Fruit fly (Drosophila melanogaster) whole organism, prepupa: ENCODE measurements around the gene Vps2.

Source experiments
- CG11762 ChIP-seq: fragments of 200-800 bp; sonication (Bioruptor generic); optimal IDR thresholded peaks from 3 replicates; lab custom pipeline; 2016; ENCODE audit warnings: missing biosample characterization, missing genetic modification characterization; ENCODE audit not compliant: insufficient read depth
- CG15336 ChIP-seq: fragments of 200-800 bp; sonication (Bioruptor generic); IDR thresholded peaks from 2 replicates; pipeline ENCODE4 v1.3.6; 2022; ENCODE audit warnings: missing biosample characterization, missing genetic modification characterization
- CG1621 ChIP-seq: fragments of 200-800 bp; sonication (Bioruptor generic); optimal IDR thresholded peaks from 3 replicates; lab custom pipeline; 2018; ENCODE audit warnings: missing biosample characterization, mild to moderate bottlenecking, missing genetic modification characterization
- CG3032 ChIP-seq: fragments of 200-800 bp; optimal IDR thresholded peaks from 2 replicates; lab custom pipeline; 2019; ENCODE audit warnings: missing biosample characterization, mild to moderate bottlenecking, missing genetic modification characterization, moderate library complexity
- CG32006 ChIP-seq: fragments of 200-800 bp; sonication (Bioruptor generic); optimal IDR thresholded peaks from 3 replicates; lab custom pipeline; 2017; ENCODE audit warnings: missing biosample characterization, mild to moderate bottlenecking, missing genetic modification characterization
- CG3919 ChIP-seq: fragments of 200-800 bp; sonication (Bioruptor generic); optimal IDR thresholded peaks from 3 replicates; lab custom pipeline; 2016; ENCODE audit warnings: missing biosample characterization, missing genetic modification characterization
- CG4318 ChIP-seq: fragments of 200-800 bp; sonication (Bioruptor generic); optimal IDR thresholded peaks from 3 replicates; lab custom pipeline; 2017; ENCODE audit warnings: missing biosample characterization, mild to moderate bottlenecking, missing genetic modification characterization
- CG6163 ChIP-seq: fragments of 200-800 bp; sonication (Bioruptor generic); IDR thresholded peaks from 3 replicates; pipeline ENCODE4 v1.3.6; 2022; ENCODE audit warnings: missing biosample characterization, missing genetic modification characterization
- CG6792 ChIP-seq: fragments of 200-800 bp; sonication (Bioruptor generic); optimal IDR thresholded peaks from 3 replicates; lab custom pipeline; 2016; ENCODE audit warnings: missing biosample characterization, missing genetic modification characterization
- CG6808 ChIP-seq: fragments of 200-800 bp; sonication (Bioruptor generic); optimal IDR thresholded peaks from 3 replicates; lab custom pipeline; 2017; ENCODE audit warnings: missing biosample characterization, missing genetic modification characterization, mild to moderate bottlenecking, moderate library complexity, missing genetic modification reagents
- CG6854 ChIP-seq: fragments of 200-800 bp; sonication (Bioruptor generic); optimal IDR thresholded peaks from 2 replicates; lab custom pipeline; 2017; ENCODE audit warnings: missing biosample characterization, mild to moderate bottlenecking, missing genetic modification characterization
- CG7368 ChIP-seq: fragments of 200-800 bp; sonication (Bioruptor generic); optimal IDR thresholded peaks from 3 replicates; lab custom pipeline; 2016; ENCODE audit warnings: missing biosample characterization, missing genetic modification characterization
- CG8119 ChIP-seq: fragments of 200-800 bp; sonication (Bioruptor generic); IDR thresholded peaks from 3 replicates; pipeline ENCODE4 v1.3.6; 2022; ENCODE audit warnings: missing biosample characterization, missing genetic modification characterization
- CG8319 ChIP-seq: fragments of 200-800 bp; sonication (Bioruptor generic); optimal IDR thresholded peaks from 3 replicates; lab custom pipeline; 2016; ENCODE audit warnings: missing biosample characterization, missing genetic modification characterization
- CG8632 ChIP-seq: fragments of 200-800 bp; sonication (Bioruptor generic); optimal IDR thresholded peaks from 3 replicates; lab custom pipeline; 2016; ENCODE audit warnings: missing biosample characterization, missing genetic modification characterization
- CG9139 ChIP-seq: fragments of 200-800 bp; sonication (Bioruptor generic); optimal IDR thresholded peaks from 3 replicates; lab custom pipeline; 2017; ENCODE audit warnings: missing biosample characterization, mild to moderate bottlenecking, missing genetic modification characterization
- Eip75B ChIP-seq: fragments of 200-800 bp; sonication (Bioruptor generic); optimal IDR thresholded peaks from 3 replicates; lab custom pipeline; 2016; ENCODE audit warnings: missing biosample characterization, missing genetic modification characterization
- Eip78C ChIP-seq: fragments of 200-800 bp; sonication (Bioruptor generic); peaks from one replicate; lab custom pipeline; 2016; ENCODE audit warnings: missing biosample characterization, missing genetic modification characterization
- Ets21C ChIP-seq: fragments of 200-800 bp; sonication (Bioruptor generic); optimal IDR thresholded peaks from 3 replicates; lab custom pipeline; 2016; ENCODE audit warnings: missing biosample characterization, missing genetic modification characterization
- Ets96B ChIP-seq: fragments of 200-800 bp; optimal IDR thresholded peaks from 2 replicates; lab custom pipeline; 2019; ENCODE audit warnings: missing biosample characterization, mild to moderate bottlenecking, missing genetic modification characterization, moderate library complexity
- Gug ChIP-seq: fragments of 200-800 bp; sonication (Bioruptor generic); IDR thresholded peaks from 2 replicates; pipeline ENCODE4 v1.3.6; 2022; ENCODE audit warnings: missing biosample characterization, missing genetic modification characterization
- Hr39 ChIP-seq: fragments of 200-800 bp; sonication (Bioruptor generic); optimal IDR thresholded peaks from 2 replicates; lab custom pipeline; 2016; ENCODE audit warnings: missing biosample characterization, missing genetic modification characterization
- Hr4 ChIP-seq: fragments of 200-800 bp; sonication (Bioruptor generic); optimal IDR thresholded peaks from 3 replicates; lab custom pipeline; 2016; ENCODE audit warnings: missing biosample characterization, missing genetic modification characterization
- Lpt ChIP-seq: fragments of 200-800 bp; sonication (Bioruptor generic); optimal IDR thresholded peaks from 3 replicates; lab custom pipeline; 2016; ENCODE audit warnings: missing biosample characterization, missing genetic modification characterization
- OdsH ChIP-seq: fragments of 200-800 bp; sonication (Bioruptor generic); optimal IDR thresholded peaks from 3 replicates; lab custom pipeline; 2016; ENCODE audit warnings: missing biosample characterization, missing genetic modification characterization
- Sox14 ChIP-seq: fragments of 200-800 bp; sonication (Bioruptor generic); optimal IDR thresholded peaks from 3 replicates; lab custom pipeline; 2016; ENCODE audit warnings: missing biosample characterization, missing genetic modification characterization
- achi ChIP-seq: fragments of 200-800 bp; sonication (Bioruptor generic); optimal IDR thresholded peaks from 3 replicates; lab custom pipeline; 2016; ENCODE audit warnings: missing biosample characterization, missing genetic modification characterization
- acj6 ChIP-seq: fragments of 200-800 bp; sonication (Bioruptor generic); optimal IDR thresholded peaks from 3 replicates; lab custom pipeline; 2016; ENCODE audit warnings: missing biosample characterization, missing genetic modification characterization
- dsx ChIP-seq: fragments of 200-800 bp; optimal IDR thresholded peaks from 3 replicates; lab custom pipeline; 2019; ENCODE audit warnings: missing biosample characterization, mild to moderate bottlenecking, missing genetic modification characterization, moderate library complexity; ENCODE audit not compliant: poor library complexity, severe bottlenecking
- eg ChIP-seq: fragments of 200-800 bp; sonication (Bioruptor generic); IDR thresholded peaks from 3 replicates; pipeline ENCODE4 v1.3.6; 2022; ENCODE audit warnings: missing biosample characterization, missing genetic modification characterization
- esn ChIP-seq: fragments of 200-800 bp; sonication (Bioruptor generic); optimal IDR thresholded peaks from 2 replicates; lab custom pipeline; 2016; ENCODE audit warnings: missing biosample characterization, mild to moderate bottlenecking, missing genetic modification characterization, moderate library complexity
- fd85E ChIP-seq: fragments of 200-800 bp; sonication (Bioruptor generic); optimal IDR thresholded peaks from 3 replicates; lab custom pipeline; 2016; ENCODE audit warnings: missing biosample characterization, missing genetic modification characterization
- fkh ChIP-seq: fragments of 200-800 bp; sonication (Bioruptor generic); optimal IDR thresholded peaks from 3 replicates; lab custom pipeline; 2017; ENCODE audit warnings: missing biosample characterization, mild to moderate bottlenecking, missing genetic modification characterization, moderate library complexity
- lz ChIP-seq: fragments of 200-800 bp; sonication (Bioruptor generic); optimal IDR thresholded peaks from 3 replicates; lab custom pipeline; 2016; ENCODE audit warnings: missing biosample characterization, missing genetic modification characterization
- net ChIP-seq: fragments of 200-800 bp; sonication (Bioruptor generic); optimal IDR thresholded peaks from 3 replicates; lab custom pipeline; 2016; ENCODE audit warnings: missing biosample characterization, missing genetic modification characterization
- salr ChIP-seq, 2 experiments: fragments of 200-800 bp; sonication (Bioruptor generic); optimal IDR thresholded peaks; 3 replicates each; lab custom pipeline; 2016 to 2018; ENCODE audit warnings: missing biosample characterization in 2 of 2, missing genetic modification characterization in 2 of 2, mild to moderate bottlenecking in 1 of 2
- spab ChIP-seq: fragments of 200-800 bp; sonication (Bioruptor generic); optimal IDR thresholded peaks from 2 replicates; lab custom pipeline; 2017; ENCODE audit warnings: missing biosample characterization, mild to moderate bottlenecking, missing genetic modification characterization, missing genetic modification reagents
- ss ChIP-seq, 2 experiments: fragments of 200-800 bp; sonication (Bioruptor generic); optimal IDR thresholded peaks; 2 replicates in 1 of 2; 3 replicates in 1 of 2; lab custom pipeline; 2017 to 2018; ENCODE audit warnings: mild to moderate bottlenecking in 2 of 2, missing biosample characterization in 2 of 2, missing genetic modification characterization in 2 of 2, moderate library complexity in 1 of 2
- svp ChIP-seq: fragments of 200-800 bp; sonication (Bioruptor generic); peaks from one replicate; lab custom pipeline; 2016; ENCODE audit warnings: missing biosample characterization, missing genetic modification characterization
- topi ChIP-seq: fragments of 200-800 bp; sonication (Bioruptor generic); optimal IDR thresholded peaks from 3 replicates; lab custom pipeline; 2016; ENCODE audit warnings: missing biosample characterization, missing genetic modification characterization

The Vps2 gene

dm6 chr3R:26055214-26055632 lies 2.6 kb downstream of the Vps2 start, which contains the start of gene Cmpk (continued):
- TF ChIP-seq CG15336 (GFP tag; lab: Robert Waterston, UW) (peak; percentile 40; the same call in 1 of the 2 replicates), CG9139 (GFP tag; lab: Kevin White, UChicago) (no peak), CG7368 (GFP tag; lab: Kevin White, UChicago) (peak; percentile 60), fkh (GFP tag; lab: Kevin White, UChicago) (peak; percentile 65), topi (peak; percentile 69), Lpt (GFP tag; lab: Kevin White, UChicago) (no peak), CG3919 (GFP tag; lab: Kevin White, UChicago) (peak; percentile 82), CG3032 (tag; lab: Kevin White, UChicago) (peak; percentile 22), spab (GFP tag; lab: Kevin White, UChicago) (no peak), fd85E (GFP tag; lab: Kevin White, UChicago) (peak; percentile 54), Ets21C (GFP tag; lab: Kevin White, UChicago) (no peak), net (GFP tag; lab: Kevin White, UChicago) (peak; percentile 78), CG32006 (GFP tag; lab: Kevin White, UChicago) (peak; percentile 2), eg (GFP tag; lab: Robert Waterston, UW) (peak; percentile 70), OdsH (peak; percentile 63), Sox14 (GFP tag; lab: Kevin White, UChicago) (peak; percentile 44), CG8319 (peak; percentile 25), achi (GFP tag; lab: Kevin White, UChicago) (peak; percentile 70), CG11762 (GFP tag; lab: Kevin White, UChicago) (no peak), CG8632 (peak; percentile 53), CG6163 (peak; percentile 81), ss (GFP tag; optimal IDR thresholded peaks at IDR 0.05; lab: Kevin White, UChicago) (peak in 1 of 2 experiments; percentile 76), salr (GFP tag; optimal IDR thresholded peaks at IDR 0.05; lab: Kevin White, UChicago) (peak in 1 of 2 experiments; percentile 58), Hr4 (GFP tag; lab: Kevin White, UChicago) (no peak), dsx (GFP tag; lab: Kevin White, UChicago) (peak; percentile 35), Hr39 (GFP tag; lab: Kevin White, UChicago) (peak; percentile 22), CG4318 (GFP tag; lab: Kevin White, UChicago) (no peak)

dm6 chr3R:26056381-26056780 lies 3.8 kb downstream of the Vps2 start, which contains the start of the genes Sld5 and CG14543:
Gene Sld5 (minus strand): TSS chr3R:26056547.
Gene CG14543 (plus strand): TSS chr3R:26056630.
- TF ChIP-seq CG6163 (0 out of 3 replicates have a peak, but pooled peaks have one; percentile 23), lz (GFP tag; lab: Kevin White, UChicago) (peak; percentile 9), CG4318 (GFP tag; lab: Kevin White, UChicago) (no peak), Ets96B (tag; lab: Kevin White, UChicago) (no peak), CG6808 (GFP tag; lab: Kevin White, UChicago) (no peak), Eip75B (GFP tag; lab: Kevin White, UChicago) (no peak), achi (GFP tag; lab: Kevin White, UChicago) (no peak), Hr39 (GFP tag; lab: Kevin White, UChicago) (no peak), esn (peak; percentile 26), Gug (GFP tag; lab: Robert Waterston, UW) (no peak), CG8119 (GFP tag; lab: Robert Waterston, UW) (no peak), spab (GFP tag; lab: Kevin White, UChicago) (no peak), dsx (GFP tag; lab: Kevin White, UChicago) (no peak), Ets21C (GFP tag; lab: Kevin White, UChicago) (no peak), CG6792 (GFP tag; lab: Kevin White, UChicago) (no peak), acj6 (GFP tag; lab: Kevin White, UChicago) (no peak), svp (no peak), CG1621 (tag; lab: Kevin White, UChicago) (no peak), CG15336 (GFP tag; lab: Robert Waterston, UW) (no peak), Hr4 (GFP tag; lab: Kevin White, UChicago) (no peak), CG6854 (GFP tag; lab: Kevin White, UChicago) (peak; percentile 15), Eip78C (GFP tag; lab: Kevin White, UChicago) (no peak)
- TF ChIP-seq, all 60 proteins: peak for 4
